Worm (Caenorhabditis elegans) whole organism, early embryonic: ENCODE data around the gene rsp-1.

Experiments used
- aly-1 ChIP-seq: sonication (generic microtip); optimal IDR thresholded peaks from 2 replicates; lab custom pipeline; 2016; ENCODE audit warnings: missing genetic modification characterization, missing compliant biosample characterization
- ama-1 ChIP-seq: fragments of 150-350 bp; optimal IDR thresholded peaks from 2 replicates; lab custom pipeline; 2014
- ets-7 ChIP-seq: sonication (generic microtip); optimal IDR thresholded peaks from 2 replicates; lab custom pipeline; 2016; ENCODE audit warnings: missing genotype, missing genetic modification characterization, missing compliant biosample characterization
- flt-1 ChIP-seq: fragments of 200-800 bp; sonication (Bioruptor generic); IDR thresholded peaks from 2 replicates; pipeline ENCODE4 v1.3.6; 2022; ENCODE audit warnings: missing genetic modification characterization, missing compliant biosample characterization
- hnd-1 ChIP-seq: sonication (generic microtip); optimal IDR thresholded peaks from 2 replicates; lab custom pipeline; 2016; ENCODE audit warnings: missing genetic modification characterization, missing compliant biosample characterization
- sea-1 ChIP-seq: fragments of 200-800 bp; sonication (Bioruptor generic); conservative IDR thresholded peaks from 2 replicates; pipeline ENCODE4 v1.3.6; 2022; ENCODE audit warnings: missing genetic modification characterization, missing compliant biosample characterization
- tbx-11 ChIP-seq: fragments of 200-800 bp; sonication (Bioruptor generic); IDR thresholded peaks from 2 replicates; pipeline ENCODE4 v1.3.6; 2022; ENCODE audit warnings: missing genetic modification characterization, missing compliant biosample characterization

ce11 chrII:11417999-11418398 lies 35.2 kb upstream of the rsp-1 start, which contains the start of gene C05D12.2:
- TF ChIP-seq flt-1 (GFP tag; lab: Robert Waterston, UW) = no peak
- TF ChIP-seq ets-7 = no peak
- no peak for TF ChIP-seq hnd-1 (tag; lab: Kevin White, UChicago)
- TF ChIP-seq ama-1 (lab: Kevin White, UChicago) = no peak
- no peak for TF ChIP-seq aly-1 (tag; lab: Kevin White, UChicago)
- no peak for TF ChIP-seq tbx-11 (GFP tag; lab: Robert Waterston, UW)
- TF ChIP-seq sea-1 (GFP tag; lab: Robert Waterston, UW) = no peak
